Fruit fly (Drosophila melanogaster) whole organism, prepupa: ENCODE measurements around the gene Gr93d.
A peak's percentile ranks its signal among the peaks of the same experiment; 100 is the strongest.

Experiments used
- CG10631 ChIP-seq: fragments of 200-800 bp; sonication (Bioruptor generic); optimal IDR thresholded peaks from 2 replicates; lab custom pipeline; 2016; ENCODE audit warnings: missing biosample characterization, missing genetic modification characterization
- CG10669 ChIP-seq: fragments of 200-800 bp; sonication (Bioruptor generic); optimal IDR thresholded peaks from 3 replicates; lab custom pipeline; 2018; ENCODE audit warnings: missing biosample characterization, mild to moderate bottlenecking, missing genetic modification characterization, moderate library complexity
- CG11902 ChIP-seq: fragments of 200-800 bp; sonication (Bioruptor generic); optimal IDR thresholded peaks from 3 replicates; lab custom pipeline; 2016; ENCODE audit warnings: missing biosample characterization, missing genetic modification characterization
- CG15336 ChIP-seq: fragments of 200-800 bp; sonication (Bioruptor generic); IDR thresholded peaks from 2 replicates; pipeline ENCODE4 v1.3.6; 2022; ENCODE audit warnings: missing biosample characterization, missing genetic modification characterization
- CG16779 ChIP-seq: fragments of 200-800 bp; sonication (Bioruptor generic); optimal IDR thresholded peaks from 3 replicates; lab custom pipeline; 2017; ENCODE audit warnings: missing biosample characterization, mild to moderate bottlenecking, missing genetic modification characterization
- CG3032 ChIP-seq: fragments of 200-800 bp; optimal IDR thresholded peaks from 2 replicates; lab custom pipeline; 2019; ENCODE audit warnings: missing biosample characterization, mild to moderate bottlenecking, missing genetic modification characterization, moderate library complexity
- CG31627 ChIP-seq: fragments of 200-800 bp; sonication (Bioruptor generic); optimal IDR thresholded peaks from 3 replicates; lab custom pipeline; 2016; ENCODE audit warnings: missing biosample characterization, missing genetic modification characterization
- CG32006 ChIP-seq: fragments of 200-800 bp; sonication (Bioruptor generic); optimal IDR thresholded peaks from 3 replicates; lab custom pipeline; 2017; ENCODE audit warnings: missing biosample characterization, mild to moderate bottlenecking, missing genetic modification characterization
- CG34406 ChIP-seq: fragments of 200-800 bp; sonication (Bioruptor generic); optimal IDR thresholded peaks from 3 replicates; lab custom pipeline; 2016; ENCODE audit warnings: missing biosample characterization, missing genetic modification characterization
- CG3919 ChIP-seq: fragments of 200-800 bp; sonication (Bioruptor generic); optimal IDR thresholded peaks from 3 replicates; lab custom pipeline; 2016; ENCODE audit warnings: missing biosample characterization, missing genetic modification characterization
- CG4318 ChIP-seq: fragments of 200-800 bp; sonication (Bioruptor generic); optimal IDR thresholded peaks from 3 replicates; lab custom pipeline; 2017; ENCODE audit warnings: missing biosample characterization, mild to moderate bottlenecking, missing genetic modification characterization
- CG6792 ChIP-seq: fragments of 200-800 bp; sonication (Bioruptor generic); optimal IDR thresholded peaks from 3 replicates; lab custom pipeline; 2016; ENCODE audit warnings: missing biosample characterization, missing genetic modification characterization
- CG6808 ChIP-seq: fragments of 200-800 bp; sonication (Bioruptor generic); optimal IDR thresholded peaks from 3 replicates; lab custom pipeline; 2017; ENCODE audit warnings: missing biosample characterization, missing genetic modification characterization, mild to moderate bottlenecking, moderate library complexity, missing genetic modification reagents
- CG6854 ChIP-seq: fragments of 200-800 bp; sonication (Bioruptor generic); optimal IDR thresholded peaks from 2 replicates; lab custom pipeline; 2017; ENCODE audit warnings: missing biosample characterization, mild to moderate bottlenecking, missing genetic modification characterization
- CG7368 ChIP-seq: fragments of 200-800 bp; sonication (Bioruptor generic); optimal IDR thresholded peaks from 3 replicates; lab custom pipeline; 2016; ENCODE audit warnings: missing biosample characterization, missing genetic modification characterization
- Eip75B ChIP-seq: fragments of 200-800 bp; sonication (Bioruptor generic); optimal IDR thresholded peaks from 3 replicates; lab custom pipeline; 2016; ENCODE audit warnings: missing biosample characterization, missing genetic modification characterization
- Eip78C ChIP-seq: fragments of 200-800 bp; sonication (Bioruptor generic); peaks from one replicate; lab custom pipeline; 2016; ENCODE audit warnings: missing biosample characterization, missing genetic modification characterization
- Eip93F ChIP-seq: fragments of 200-800 bp; sonication (Bioruptor generic); optimal IDR thresholded peaks from 2 replicates; lab custom pipeline; 2016; ENCODE audit warnings: missing biosample characterization, mild to moderate bottlenecking, missing genetic modification characterization
- Ets21C ChIP-seq: fragments of 200-800 bp; sonication (Bioruptor generic); optimal IDR thresholded peaks from 3 replicates; lab custom pipeline; 2016; ENCODE audit warnings: missing biosample characterization, missing genetic modification characterization
- Ets96B ChIP-seq: fragments of 200-800 bp; optimal IDR thresholded peaks from 2 replicates; lab custom pipeline; 2019; ENCODE audit warnings: missing biosample characterization, mild to moderate bottlenecking, missing genetic modification characterization, moderate library complexity
- Gug ChIP-seq: fragments of 200-800 bp; sonication (Bioruptor generic); IDR thresholded peaks from 2 replicates; pipeline ENCODE4 v1.3.6; 2022; ENCODE audit warnings: missing biosample characterization, missing genetic modification characterization
- Hr38 ChIP-seq: sonication (Bioruptor generic); optimal IDR thresholded peaks from 2 replicates; lab custom pipeline; 2016; ENCODE audit warnings: missing biosample characterization, missing genetic modification characterization
- Hr39 ChIP-seq: fragments of 200-800 bp; sonication (Bioruptor generic); optimal IDR thresholded peaks from 2 replicates; lab custom pipeline; 2016; ENCODE audit warnings: missing biosample characterization, missing genetic modification characterization
- Hr4 ChIP-seq: fragments of 200-800 bp; sonication (Bioruptor generic); optimal IDR thresholded peaks from 3 replicates; lab custom pipeline; 2016; ENCODE audit warnings: missing biosample characterization, missing genetic modification characterization
- Lpt ChIP-seq: fragments of 200-800 bp; sonication (Bioruptor generic); optimal IDR thresholded peaks from 3 replicates; lab custom pipeline; 2016; ENCODE audit warnings: missing biosample characterization, missing genetic modification characterization
- Met ChIP-seq: fragments of 200-800 bp; sonication (Bioruptor generic); optimal IDR thresholded peaks from 3 replicates; lab custom pipeline; 2016; ENCODE audit warnings: missing biosample characterization, missing genetic modification characterization
- OdsH ChIP-seq: fragments of 200-800 bp; sonication (Bioruptor generic); optimal IDR thresholded peaks from 3 replicates; lab custom pipeline; 2016; ENCODE audit warnings: missing biosample characterization, missing genetic modification characterization
- Smox ChIP-seq: fragments of 200-800 bp; sonication (Bioruptor generic); optimal IDR thresholded peaks from 3 replicates; lab custom pipeline; 2016; ENCODE audit warnings: missing biosample characterization, missing genetic modification characterization
- Sox102F ChIP-seq: fragments of 200-800 bp; sonication (Bioruptor generic); optimal IDR thresholded peaks from 2 replicates; lab custom pipeline; 2016; ENCODE audit warnings: missing biosample characterization, mild to moderate bottlenecking, missing genetic modification characterization
- Sox14 ChIP-seq: fragments of 200-800 bp; sonication (Bioruptor generic); optimal IDR thresholded peaks from 3 replicates; lab custom pipeline; 2016; ENCODE audit warnings: missing biosample characterization, missing genetic modification characterization
- Sox15 ChIP-seq: fragments of 200-800 bp; sonication (Bioruptor generic); optimal IDR thresholded peaks from 3 replicates; lab custom pipeline; 2016; ENCODE audit warnings: missing biosample characterization, missing genetic modification characterization
- acj6 ChIP-seq: fragments of 200-800 bp; sonication (Bioruptor generic); optimal IDR thresholded peaks from 3 replicates; lab custom pipeline; 2016; ENCODE audit warnings: missing biosample characterization, missing genetic modification characterization
- dsx ChIP-seq: fragments of 200-800 bp; optimal IDR thresholded peaks from 3 replicates; lab custom pipeline; 2019; ENCODE audit warnings: missing biosample characterization, mild to moderate bottlenecking, missing genetic modification characterization, moderate library complexity; ENCODE audit not compliant: poor library complexity, severe bottlenecking
- eg ChIP-seq: fragments of 200-800 bp; sonication (Bioruptor generic); IDR thresholded peaks from 3 replicates; pipeline ENCODE4 v1.3.6; 2022; ENCODE audit warnings: missing biosample characterization, missing genetic modification characterization
- fd59A ChIP-seq: fragments of 200-800 bp; sonication (Bioruptor generic); optimal IDR thresholded peaks from 2 replicates; lab custom pipeline; 2017; ENCODE audit warnings: missing biosample characterization, mild to moderate bottlenecking, missing genetic modification characterization, missing genetic modification reagents
- fd85E ChIP-seq: fragments of 200-800 bp; sonication (Bioruptor generic); optimal IDR thresholded peaks from 3 replicates; lab custom pipeline; 2016; ENCODE audit warnings: missing biosample characterization, missing genetic modification characterization
- fkh ChIP-seq: fragments of 200-800 bp; sonication (Bioruptor generic); optimal IDR thresholded peaks from 3 replicates; lab custom pipeline; 2017; ENCODE audit warnings: missing biosample characterization, mild to moderate bottlenecking, missing genetic modification characterization, moderate library complexity
- net ChIP-seq: fragments of 200-800 bp; sonication (Bioruptor generic); optimal IDR thresholded peaks from 3 replicates; lab custom pipeline; 2016; ENCODE audit warnings: missing biosample characterization, missing genetic modification characterization
- pdm3 ChIP-seq: fragments of 200-800 bp; sonication (Bioruptor generic); optimal IDR thresholded peaks from 3 replicates; lab custom pipeline; 2016; ENCODE audit warnings: missing biosample characterization, missing genetic modification characterization
- salr ChIP-seq, 2 experiments: fragments of 200-800 bp; sonication (Bioruptor generic); optimal IDR thresholded peaks; 3 replicates each; lab custom pipeline; 2016 to 2018; ENCODE audit warnings: missing biosample characterization in 2 of 2, missing genetic modification characterization in 2 of 2, mild to moderate bottlenecking in 1 of 2
- spab ChIP-seq: fragments of 200-800 bp; sonication (Bioruptor generic); optimal IDR thresholded peaks from 2 replicates; lab custom pipeline; 2017; ENCODE audit warnings: missing biosample characterization, mild to moderate bottlenecking, missing genetic modification characterization, missing genetic modification reagents
- ss ChIP-seq, 2 experiments: fragments of 200-800 bp; sonication (Bioruptor generic); optimal IDR thresholded peaks; 2 replicates in 1 of 2; 3 replicates in 1 of 2; lab custom pipeline; 2017 to 2018; ENCODE audit warnings: mild to moderate bottlenecking in 2 of 2, missing biosample characterization in 2 of 2, missing genetic modification characterization in 2 of 2, moderate library complexity in 1 of 2
- svp ChIP-seq: fragments of 200-800 bp; sonication (Bioruptor generic); peaks from one replicate; lab custom pipeline; 2016; ENCODE audit warnings: missing biosample characterization, missing genetic modification characterization
- topi ChIP-seq: fragments of 200-800 bp; sonication (Bioruptor generic); optimal IDR thresholded peaks from 3 replicates; lab custom pipeline; 2016; ENCODE audit warnings: missing biosample characterization, missing genetic modification characterization

Gene Gr93d

DNA sequence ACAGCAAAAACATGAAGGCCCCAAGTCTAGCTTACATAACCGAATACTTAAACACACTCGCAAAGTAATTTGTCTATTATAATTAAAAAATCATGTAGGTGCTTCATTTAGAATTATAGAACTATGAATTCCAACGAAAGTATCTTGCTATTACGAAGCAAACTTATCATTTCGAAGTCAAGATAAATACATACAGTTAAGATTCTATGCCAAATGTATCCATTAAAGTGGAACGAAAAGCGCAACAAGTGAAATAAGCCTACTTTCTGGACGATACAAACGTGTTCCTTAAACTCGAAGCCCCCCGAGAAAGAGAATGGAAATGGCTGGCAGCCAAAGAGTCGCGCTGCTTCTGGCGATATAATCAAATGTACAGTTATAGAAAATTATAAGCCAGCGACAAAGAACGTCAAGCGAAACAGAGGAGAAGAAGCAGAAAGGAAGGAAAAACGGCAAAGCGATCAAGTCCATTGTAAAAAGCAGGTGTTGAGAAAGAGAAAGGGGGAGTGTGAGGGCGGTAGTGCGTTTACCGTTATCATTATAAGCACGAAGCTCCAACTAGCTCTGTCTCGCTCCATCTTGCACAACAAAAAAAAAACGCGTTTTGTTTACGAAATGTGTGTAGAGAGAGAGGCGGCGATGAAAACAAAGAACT, 6.2 kb upstream of the Gr93d start (continued):
- no peak for TF ChIP-seq Sox15 (GFP tag; lab: Kevin White, UChicago)
- no peak for TF ChIP-seq Eip75B (GFP tag; lab: Kevin White, UChicago)
- TF ChIP-seq CG15336 (GFP tag; lab: Robert Waterston, UW): 0 out of 2 replicates have a peak, but pooled peaks have one; percentile 15
- no peak for TF ChIP-seq Sox102F
- TF ChIP-seq fd85E (GFP tag; lab: Kevin White, UChicago): no peak
- TF ChIP-seq eg (GFP tag; lab: Robert Waterston, UW): no peak
- TF ChIP-seq CG7368 (GFP tag; lab: Kevin White, UChicago): no peak
- peak; percentile 66 for TF ChIP-seq CG32006
- TF ChIP-seq Hr39 (GFP tag; lab: Kevin White, UChicago): no peak
- TF ChIP-seq Ets96B (tag; lab: Kevin White, UChicago): peak; percentile 30
- peak; percentile 27 for TF ChIP-seq pdm3 (GFP tag; lab: Kevin White, UChicago)
- peak; percentile 26 for TF ChIP-seq fd59A
- no peak for TF ChIP-seq CG16779
- TF ChIP-seq CG10631 (GFP tag; lab: Kevin White, UChicago): peak; percentile 30
- TF ChIP-seq CG4318: no peak
- no peak for TF ChIP-seq CG6792 (GFP tag; lab: Kevin White, UChicago)
- no peak for TF ChIP-seq Met
- peak; percentile 2 for TF ChIP-seq CG6854 (GFP tag; lab: Kevin White, UChicago)
- TF ChIP-seq CG31627: no peak
- TF ChIP-seq net: no peak
- TF ChIP-seq spab (GFP tag; lab: Kevin White, UChicago): peak; percentile 30
- TF ChIP-seq CG3032 (tag; lab: Kevin White, UChicago): no peak
- peak; percentile 60 for TF ChIP-seq Sox14 (GFP tag; lab: Kevin White, UChicago)
- TF ChIP-seq OdsH (GFP tag; lab: Kevin White, UChicago): no peak
- TF ChIP-seq salr (GFP tag; optimal IDR thresholded peaks at IDR 0.05; lab: Kevin White, UChicago): no peak
- peak; percentile 11 for TF ChIP-seq Hr4 (GFP tag; lab: Kevin White, UChicago)
- TF ChIP-seq Eip78C: peak; percentile 72

DNA sequence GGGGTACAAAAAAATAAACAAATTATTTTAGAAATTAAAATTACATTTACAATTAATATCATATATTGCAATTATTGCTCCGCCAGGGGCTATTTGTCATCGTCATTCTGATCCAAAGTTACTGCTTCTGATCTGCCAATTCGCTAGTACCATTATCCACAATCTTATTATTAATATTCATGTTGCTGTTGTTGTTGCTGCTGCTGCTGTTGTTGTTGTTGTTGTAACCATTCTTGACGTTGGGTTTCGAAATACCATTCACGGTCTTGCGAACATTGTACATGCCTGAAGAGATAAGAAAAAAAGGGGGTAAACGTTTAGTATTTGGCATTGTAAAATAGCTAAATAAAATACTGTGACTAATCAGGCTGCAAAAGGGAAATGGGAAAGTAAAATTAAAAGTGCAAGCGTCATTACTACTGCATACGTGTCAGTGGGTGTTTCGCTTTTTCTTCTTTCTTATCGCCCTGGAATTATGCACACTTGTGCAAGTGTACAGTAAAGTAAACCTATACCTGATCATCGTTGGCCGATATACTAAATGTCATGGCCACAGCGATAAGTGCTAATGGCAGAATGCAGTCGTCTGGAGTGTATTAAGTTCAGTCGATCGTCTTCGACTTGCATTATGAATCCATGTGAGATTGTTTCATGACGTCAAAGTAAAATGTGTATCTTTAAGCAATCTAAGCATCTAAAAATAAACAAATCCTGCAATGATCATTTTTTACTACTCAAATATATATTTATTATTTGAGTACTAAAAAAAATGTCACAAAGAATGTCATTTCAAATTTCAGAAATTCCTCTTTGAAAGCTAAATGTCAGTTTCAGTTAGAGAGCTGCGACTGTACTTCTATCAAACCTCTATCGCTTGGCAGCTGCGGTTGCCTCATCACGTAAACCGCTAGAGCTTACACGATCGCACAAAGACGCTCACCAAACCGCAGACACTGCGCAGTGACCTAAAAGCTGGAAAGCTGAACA, 5.4 kb upstream of the Gr93d start:
- TF ChIP-seq svp (peak; percentile 86), Eip78C (peak; percentile 8), Ets21C (GFP tag; lab: Kevin White, UChicago) (no peak)

DNA sequence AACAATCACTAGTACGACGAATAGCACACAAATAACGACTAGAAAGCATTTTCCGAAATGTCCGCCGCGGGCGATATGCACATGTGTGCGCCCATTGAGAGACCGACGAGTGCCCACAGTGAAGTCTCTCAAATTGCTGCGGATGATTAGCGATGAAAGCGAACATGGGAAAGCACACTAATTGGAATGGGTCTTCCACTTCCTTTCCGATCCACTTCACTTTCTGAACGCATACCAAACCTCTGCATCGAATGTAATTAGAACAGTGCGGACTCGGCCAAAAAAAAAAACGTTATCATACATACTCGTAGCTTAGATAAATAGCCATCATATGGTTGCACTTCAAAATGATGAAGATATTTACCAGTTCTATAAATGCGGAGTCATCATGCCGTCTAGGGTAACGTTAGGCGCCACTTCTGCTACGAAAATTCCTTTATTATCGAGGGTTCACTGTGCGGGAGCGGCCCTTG, 3.6 kb upstream of the Gr93d start:
- no peak for TF ChIP-seq CG34406 (GFP tag; lab: Kevin White, UChicago)
- TF ChIP-seq CG10669 (GFP tag; lab: Kevin White, UChicago): no peak
- TF ChIP-seq topi (GFP tag; lab: Kevin White, UChicago): peak; percentile 10
- TF ChIP-seq acj6: no peak
- TF ChIP-seq svp: peak; percentile 71
- peak; percentile 35 for TF ChIP-seq Eip75B (GFP tag; lab: Kevin White, UChicago)
- no peak for TF ChIP-seq fd59A
- no peak for TF ChIP-seq dsx (GFP tag; lab: Kevin White, UChicago)
- no peak for TF ChIP-seq Hr38
- no peak for TF ChIP-seq Ets96B (tag; lab: Kevin White, UChicago)
- peak; percentile 28 for TF ChIP-seq OdsH (GFP tag; lab: Kevin White, UChicago)
- TF ChIP-seq Hr39 (GFP tag; lab: Kevin White, UChicago): peak; percentile 5
- peak; percentile 13 for TF ChIP-seq Met
- TF ChIP-seq Gug (GFP tag; lab: Robert Waterston, UW): 0 out of 2 replicates have a peak, but pooled peaks have one; percentile 48
- TF ChIP-seq CG6792 (GFP tag; lab: Kevin White, UChicago): peak; percentile 11
- TF ChIP-seq CG32006: peak; percentile 73
- no peak for TF ChIP-seq CG11902 (GFP tag; lab: Kevin White, UChicago)
- peak; percentile 32 for TF ChIP-seq fkh (GFP tag; lab: Kevin White, UChicago)
- TF ChIP-seq spab (GFP tag; lab: Kevin White, UChicago): peak; percentile 1
- TF ChIP-seq Eip93F (GFP tag; lab: Kevin White, UChicago): no peak
- no peak for TF ChIP-seq Smox (GFP tag; lab: Kevin White, UChicago)
- TF ChIP-seq ss (GFP tag; optimal IDR thresholded peaks at IDR 0.05; lab: Kevin White, UChicago): no peak
- TF ChIP-seq Lpt (GFP tag; lab: Kevin White, UChicago): no peak
- TF ChIP-seq CG6808 (GFP tag; lab: Kevin White, UChicago): peak; percentile 34
- no peak for TF ChIP-seq CG3919
- peak; percentile 53 for TF ChIP-seq CG15336 (GFP tag; lab: Robert Waterston, UW)
